Worm (Caenorhabditis elegans) whole organism, L4 larva: Measurements from ENCODE around the gene F55B12.2.

Experiments used
- R02D3.7 ChIP-seq: fragments of 150-350 bp; sonication (generic microtip); optimal IDR thresholded peaks from 3 replicates; lab custom pipeline; 2014; ENCODE audit warnings: missing biosample characterization, missing genetic modification characterization
- ZK546.5 ChIP-seq, 2 experiments: sonication (generic microtip); optimal IDR thresholded peaks; 2 replicates each; lab custom pipeline; 2017; ENCODE audit warnings: missing biosample characterization in 2 of 2, missing genetic modification characterization in 2 of 2
- egl-27 ChIP-seq: sonication (generic microtip); optimal IDR thresholded peaks from 3 replicates; lab custom pipeline; 2017; ENCODE audit warnings: missing biosample characterization, missing genetic modification reagents, missing genetic modification characterization
- nhr-25 ChIP-seq: sonication (generic microtip); optimal IDR thresholded peaks from 2 replicates; lab custom pipeline; 2017; ENCODE audit warnings: missing genetic modification characterization, mild to moderate bottlenecking, missing compliant biosample characterization, antibody characterized with exemption, moderate library complexity, borderline replicate concordance; ENCODE audit not compliant: insufficient read depth
- pha-4 ChIP-seq, 2 experiments: fragments of 150-350 bp in 1 of 2; fragments of 200-800 bp in 1 of 2; sonication (Bioruptor generic) in 1 of 2; IDR thresholded peaks in 1 of 2; optimal IDR thresholded peaks in 1 of 2; 2 replicates each; pipeline versions ENCODE4 v1.3.6 to Lab custom; 2014 to 2022; ENCODE audit warnings: missing genetic modification characterization in 2 of 2, missing genetic modification reagents in 2 of 2, missing biosample characterization in 1 of 2, missing compliant biosample characterization in 1 of 2
- zfp-3 ChIP-seq: fragments of 200-800 bp; sonication (Bioruptor generic); conservative IDR thresholded peaks from 2 replicates; pipeline ENCODE4 v1.3.6; 2022; ENCODE audit warnings: missing genetic modification reagents, missing genetic modification characterization, missing compliant biosample characterization

ce11 chrV:13816877-13817276, at the start of gene F55B12.2:
- TF ChIP-seq nhr-25 (tag; lab: Kevin White, UChicago) = no peak
- no peak for TF ChIP-seq R02D3.7 (tag; lab: Kevin White, UChicago)
- TF ChIP-seq pha-4 (GFP tag; IDR thresholded peaks at IDR 0.05; lab: Robert Waterston, UW) = no peak
- TF ChIP-seq pha-4 (tag; optimal IDR thresholded peaks at IDR 0.05; lab: Kevin White, UChicago) = no peak
- no peak for TF ChIP-seq egl-27
- TF ChIP-seq ZK546.5 (tag; optimal IDR thresholded peaks at IDR 0.05; lab: Kevin White, UChicago) = no peak
- TF ChIP-seq zfp-3 (GFP tag; lab: Robert Waterston, UW) = no peak
